Worm (Caenorhabditis elegans) whole organism, midembryonic: ENCODE measurements around the gene syx-16.

Experiments
- T22C8.4 ChIP-seq: fragments of 200-800 bp; sonication (Bioruptor generic); IDR thresholded peaks from 2 replicates; pipeline ENCODE4 v1.3.6; 2022; ENCODE audit warnings: missing genetic modification characterization, missing compliant biosample characterization
- cog-1 ChIP-seq: sonication (generic microtip); optimal IDR thresholded peaks from 2 replicates; lab custom pipeline; 2016; ENCODE audit warnings: missing genetic modification characterization, missing compliant biosample characterization
- flt-1 ChIP-seq: fragments of 200-800 bp; sonication (Bioruptor generic); IDR thresholded peaks from 2 replicates; pipeline ENCODE4 v1.3.6; 2022; ENCODE audit warnings: missing genetic modification characterization, missing compliant biosample characterization
- klf-2 ChIP-seq: fragments of 200-800 bp; sonication (Bioruptor generic); conservative IDR thresholded peaks from 2 replicates; pipeline ENCODE4 v1.3.6; 2022; ENCODE audit warnings: missing genetic modification reagents, missing genetic modification characterization, missing compliant biosample characterization
- med-1 ChIP-seq: sonication (generic microtip); optimal IDR thresholded peaks from 2 replicates; lab custom pipeline; 2017; ENCODE audit warnings: missing genetic modification characterization, mild to moderate bottlenecking, missing compliant biosample characterization, antibody characterized with exemption, missing genetic modification reagents; ENCODE audit not compliant: insufficient read depth
- ref-1 ChIP-seq: fragments of 200-800 bp; sonication (Bioruptor generic); conservative IDR thresholded peaks from 2 replicates; pipeline ENCODE4 v1.3.6; 2022; ENCODE audit warnings: missing genetic modification reagents, missing genetic modification characterization, missing compliant biosample characterization
- tab-1 ChIP-seq: fragments of 200-800 bp; sonication (Bioruptor generic); IDR thresholded peaks from 2 replicates; pipeline ENCODE4 v1.3.6; 2022; ENCODE audit warnings: missing genetic modification characterization, missing compliant biosample characterization
- ztf-23 ChIP-seq: fragments of 200-800 bp; sonication (Bioruptor generic); IDR thresholded peaks from 2 replicates; pipeline ENCODE4 v1.3.6; 2022; ENCODE audit warnings: missing genetic modification reagents, missing genetic modification characterization, missing compliant biosample characterization
- ztf-29 ChIP-seq: fragments of 200-800 bp; sonication (Bioruptor generic); IDR thresholded peaks from 2 replicates; pipeline ENCODE4 v1.3.6; 2022; ENCODE audit warnings: missing genetic modification reagents, missing genetic modification characterization, missing compliant biosample characterization

syx-16 gene

DNA sequence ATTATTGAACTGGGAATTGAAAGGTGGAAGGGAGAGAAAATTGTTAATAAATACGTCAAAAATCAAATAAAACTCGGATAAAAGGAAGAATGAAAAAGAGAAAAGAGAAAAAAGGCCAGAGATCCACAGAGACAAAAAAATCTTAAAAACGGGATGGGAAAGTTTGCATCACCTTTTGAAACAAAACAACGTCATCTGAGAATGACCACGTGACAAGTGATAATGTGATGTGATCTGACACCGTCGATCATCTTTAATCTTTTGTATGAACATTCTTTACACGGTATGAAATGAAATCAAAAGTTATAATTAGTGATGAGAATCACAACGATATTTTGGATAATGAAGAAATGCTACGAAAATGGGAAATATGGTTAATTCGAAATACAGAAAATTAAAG, 43.2 kb downstream of the syx-16 start:
- no peak for TF ChIP-seq klf-2 (GFP tag; lab: Robert Waterston, UW)
- no peak for TF ChIP-seq med-1 (GFP tag; lab: Kevin White, UChicago)
- no peak for TF ChIP-seq tab-1 (GFP tag; lab: Robert Waterston, UW)
- TF ChIP-seq cog-1 (tag; lab: Kevin White, UChicago) = no peak
- TF ChIP-seq ref-1 (GFP tag; lab: Robert Waterston, UW) = no peak
- no peak for TF ChIP-seq ztf-23 (GFP tag; lab: Robert Waterston, UW)
- TF ChIP-seq flt-1 (GFP tag; lab: Robert Waterston, UW) = no peak
- no peak for TF ChIP-seq ztf-29
- no peak for TF ChIP-seq T22C8.4

DNA sequence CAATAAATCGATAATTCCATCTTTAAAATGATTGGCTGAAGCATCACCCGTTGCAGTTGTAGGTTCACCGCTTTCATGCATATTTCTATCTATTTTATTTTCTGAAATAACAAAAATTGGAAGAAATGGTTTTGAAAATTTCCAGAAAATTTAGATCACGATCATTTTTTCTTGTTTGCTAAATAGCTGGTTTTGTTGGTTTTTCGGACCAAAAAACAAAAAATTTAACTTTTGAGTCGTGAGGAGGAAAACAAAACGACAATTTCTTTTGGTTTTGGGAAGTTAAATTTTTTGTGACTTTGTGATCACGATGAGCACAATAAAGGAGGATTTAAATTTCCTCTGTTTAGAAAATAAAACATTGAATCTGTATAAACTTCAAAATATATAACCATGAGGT, 43.7 kb downstream of the syx-16 start, which contains the start of gene T10F2.2:
TSS of gene T10F2.2 (minus strand) at position 101 of the 400 bp plus-strand sequence.
- TF ChIP-seq med-1 (GFP tag; lab: Kevin White, UChicago) = no peak
- TF ChIP-seq tab-1 (GFP tag; lab: Robert Waterston, UW) = no peak
- TF ChIP-seq flt-1 (GFP tag; lab: Robert Waterston, UW) = no peak
- TF ChIP-seq ref-1 (GFP tag; lab: Robert Waterston, UW) = no peak
- TF ChIP-seq klf-2 (GFP tag; lab: Robert Waterston, UW) = no peak
- TF ChIP-seq cog-1 (tag; lab: Kevin White, UChicago) = no peak
- no peak for TF ChIP-seq ztf-29
- TF ChIP-seq ztf-23 (GFP tag; lab: Robert Waterston, UW) = no peak
- TF ChIP-seq T22C8.4 = no peak

DNA sequence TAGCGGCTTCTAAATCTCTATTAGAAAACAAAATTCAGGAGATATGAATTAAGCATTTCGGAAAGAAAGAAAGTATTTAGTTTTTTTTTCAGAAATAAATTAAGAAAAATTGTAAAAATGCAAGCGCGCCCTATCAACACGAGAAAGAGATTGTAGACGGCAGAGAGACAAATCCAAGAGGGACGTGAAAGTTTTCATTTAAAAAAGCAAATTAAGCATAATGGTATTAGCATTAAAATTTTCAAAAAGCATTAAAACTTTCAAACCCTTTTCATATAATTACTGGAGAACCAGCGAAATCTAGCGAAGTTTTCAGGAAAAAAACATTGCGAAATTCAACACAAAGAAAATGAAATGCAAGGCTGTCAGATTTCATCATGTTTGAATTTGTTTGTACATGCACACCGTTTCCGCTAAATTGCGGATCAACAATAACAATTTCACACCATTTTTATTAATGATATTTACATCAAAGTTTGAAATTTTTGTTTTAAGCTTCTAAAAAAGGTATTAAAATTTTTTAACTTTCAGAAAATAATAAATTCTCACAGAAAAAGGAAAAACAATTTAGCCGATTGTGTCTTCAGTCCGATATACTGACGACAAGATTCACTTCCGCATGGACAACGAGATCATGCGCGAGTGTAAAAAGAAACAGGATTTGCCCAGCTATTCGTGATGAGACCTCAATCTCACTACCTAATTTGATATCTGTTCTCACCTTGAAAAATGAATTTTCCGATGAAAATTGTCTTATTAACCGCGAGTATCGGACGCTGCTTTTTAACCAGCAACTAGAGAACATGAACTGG, 45.9 kb downstream of the syx-16 start, which contains the start of gene gars-1:
TSS of gene gars-1 (minus strand) at position 808 of the 812 bp plus-strand sequence.
- TF ChIP-seq T22C8.4 (no peak), med-1 (GFP tag; lab: Kevin White, UChicago) (no peak), ztf-29 (no peak), flt-1 (GFP tag; lab: Robert Waterston, UW) (no peak), ztf-23 (GFP tag; lab: Robert Waterston, UW) (no peak), ref-1 (GFP tag; lab: Robert Waterston, UW) (no peak), cog-1 (tag; lab: Kevin White, UChicago) (no peak), tab-1 (GFP tag; lab: Robert Waterston, UW) (no peak), klf-2 (GFP tag; lab: Robert Waterston, UW) (no peak)

DNA sequence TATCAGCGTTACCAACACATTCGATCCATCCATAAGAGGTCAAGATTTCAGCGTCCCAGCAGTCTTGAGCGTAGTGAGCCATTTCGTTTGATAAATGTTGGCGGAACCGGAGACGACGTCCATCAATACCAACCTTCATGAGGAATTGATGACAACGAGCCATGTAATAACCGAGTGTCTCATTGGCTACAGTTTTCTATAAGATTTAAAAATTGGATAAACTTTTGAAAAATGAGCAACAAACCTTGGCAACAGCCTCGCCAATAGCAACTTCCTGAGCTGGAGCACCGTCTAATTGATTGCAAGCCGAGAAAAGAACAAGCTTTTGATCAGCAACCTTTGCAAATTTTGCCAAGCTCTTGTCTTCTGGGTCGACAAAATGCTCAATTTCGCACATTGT, 48.1 kb downstream of the syx-16 start:
- TF ChIP-seq ztf-23 (GFP tag; lab: Robert Waterston, UW) (no peak), ref-1 (GFP tag; lab: Robert Waterston, UW) (no peak), ztf-29 (no peak), tab-1 (GFP tag; lab: Robert Waterston, UW) (no peak)

DNA sequence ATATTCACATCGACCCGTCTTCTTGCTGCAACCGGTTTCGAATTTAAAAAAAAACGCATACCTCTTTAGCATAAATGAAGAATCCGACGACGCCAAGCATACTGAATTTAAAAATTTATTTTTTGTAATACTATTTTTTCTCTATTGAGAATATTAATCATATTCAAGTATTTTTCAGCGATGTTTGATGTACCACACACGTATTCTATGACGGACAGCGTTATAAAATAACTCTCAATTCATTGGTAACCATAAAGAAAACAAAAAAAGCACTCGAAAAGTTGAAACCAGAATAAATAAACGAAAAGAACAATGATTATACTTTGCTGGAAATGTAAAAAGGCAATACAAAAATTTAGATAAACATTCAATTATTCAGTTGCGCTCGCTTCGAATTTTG, 49.4 kb downstream of the syx-16 start, which contains the start of gene T10F2.5:
TSS of gene T10F2.5 (minus strand) at position 101 of the 400 bp plus-strand sequence.
- TF ChIP-seq klf-2 (GFP tag; lab: Robert Waterston, UW) (no peak), cog-1 (tag; lab: Kevin White, UChicago) (no peak), med-1 (GFP tag; lab: Kevin White, UChicago) (no peak), ztf-29 (no peak), ref-1 (GFP tag; lab: Robert Waterston, UW) (no peak), flt-1 (GFP tag; lab: Robert Waterston, UW) (no peak), tab-1 (GFP tag; lab: Robert Waterston, UW) (no peak), T22C8.4 (no peak), ztf-23 (GFP tag; lab: Robert Waterston, UW) (no peak)

DNA sequence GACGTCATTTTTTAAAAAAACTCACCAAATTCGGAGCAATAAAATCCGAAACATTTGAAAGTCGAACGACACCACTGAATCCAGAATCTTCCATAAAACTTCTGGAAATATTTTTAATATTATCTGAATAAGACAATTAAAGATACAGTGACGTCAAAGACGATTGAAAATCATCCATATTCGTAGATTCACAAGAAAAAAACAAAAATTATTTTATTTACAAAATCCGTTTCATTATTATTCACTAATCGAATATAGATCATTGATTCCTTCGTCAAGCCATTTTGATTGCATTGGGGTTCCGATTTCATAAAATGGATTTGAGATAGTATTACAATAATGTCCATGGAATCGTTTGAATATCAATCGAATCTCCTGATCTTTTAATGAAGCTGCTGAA, 50.2 kb downstream of the syx-16 start, which contains the start of gene oxy-4:
TSS of gene oxy-4 (minus strand) at position 101 of the 400 bp plus-strand sequence.
- TF ChIP-seq cog-1 (tag; lab: Kevin White, UChicago) (no peak), ztf-23 (GFP tag; lab: Robert Waterston, UW) (no peak), ztf-29 (no peak), med-1 (GFP tag; lab: Kevin White, UChicago) (no peak), tab-1 (GFP tag; lab: Robert Waterston, UW) (no peak), T22C8.4 (no peak)
